Fruit fly (Drosophila melanogaster): ENCODE results near the gene Cpr62Bc.

Gene Cpr62Bc

dm6 chr3L:1881919-1882318 lies 40.0 kb upstream of the Cpr62Bc start:
- TF ChIP-seq CG17806 (tag; optimal IDR thresholded peaks at IDR 0.05) (no peak), CG32121 (GFP tag; IDR thresholded peaks at IDR 0.05) (no peak), CG4496 (GFP tag; IDR thresholded peaks at IDR 0.05) (no peak), CG10348 (GFP tag; IDR thresholded peaks at IDR 0.05) (no peak), fd96Ca (GFP tag; IDR thresholded peaks at IDR 0.05) (no peak), D1 (tag; optimal IDR thresholded peaks at IDR 0.05) (no peak), Pif1B (GFP tag; optimal IDR thresholded peaks at IDR 0.05) (no peak), CG13204 (GFP tag; optimal IDR thresholded peaks at IDR 0.05) (no peak)

dm6 chr3L:1880692-1881091 lies 38.8 kb upstream of the Cpr62Bc start:
- TF ChIP-seq Ets98B (GFP tag; IDR thresholded peaks at IDR 0.05) (peak; percentile 66; the same call in 1 of the 2 replicates), CG8301 (tag; optimal IDR thresholded peaks at IDR 0.05) (peak; percentile 52), CG4496 (GFP tag; IDR thresholded peaks at IDR 0.05) (peak; percentile 83; the same call in 2 of the 3 replicates), CG34367 (tag; optimal IDR thresholded peaks at IDR 0.05) (no peak), rn (GFP tag; IDR thresholded peaks at IDR 0.05) (peak; percentile 62; the same call in 1 of the 2 replicates), CG9948 (tag; optimal IDR thresholded peaks at IDR 0.05) (peak; percentile 7), CG32121 (GFP tag; IDR thresholded peaks at IDR 0.05) (peak; percentile 32; the same call in 1 of the 2 replicates), CG8159 (tag; optimal IDR thresholded peaks at IDR 0.05) (peak; percentile 45), gl (tag; optimal IDR thresholded peaks at IDR 0.05) (no peak), CG13204 (GFP tag; optimal IDR thresholded peaks at IDR 0.05) (no peak), fd96Ca (GFP tag; IDR thresholded peaks at IDR 0.05) (peak; percentile 79; the same call in 2 of the 3 replicates), CG17806 (tag; optimal IDR thresholded peaks at IDR 0.05) (peak; percentile 30), CG10348 (GFP tag; IDR thresholded peaks at IDR 0.05) (no peak), Snoo (tag; optimal IDR thresholded peaks at IDR 0.05) (no peak), CG12605 (GFP tag; IDR thresholded peaks at IDR 0.05) (peak; percentile 62; the same call in 1 of the 2 replicates), EcR (GFP tag; optimal IDR thresholded peaks at IDR 0.05) (no peak), Pif1B (GFP tag; optimal IDR thresholded peaks at IDR 0.05) (peak; percentile 35), Pif1A (GFP tag; optimal IDR thresholded peaks at IDR 0.05) (no peak), CG14655 (GFP tag; optimal IDR thresholded peaks at IDR 0.05) (peak; percentile 71), D1 (tag; optimal IDR thresholded peaks at IDR 0.05) (no peak), CG15710 (tag; optimal IDR thresholded peaks at IDR 0.05) (no peak)

- TF ChIP-seq CG4496 (GFP tag; IDR thresholded peaks at IDR 0.05) = peak; percentile 60
- peak; percentile 66 for TF ChIP-seq Snoo (tag; optimal IDR thresholded peaks at IDR 0.05)
- peak; percentile 67 for TF ChIP-seq CG17806 (tag; optimal IDR thresholded peaks at IDR 0.05)
- TF ChIP-seq CG8301 (tag; optimal IDR thresholded peaks at IDR 0.05) = peak; percentile 71
- no peak for TF ChIP-seq Pif1B (GFP tag; optimal IDR thresholded peaks at IDR 0.05)
- peak; percentile 51 for TF ChIP-seq CG9948 (tag; optimal IDR thresholded peaks at IDR 0.05)
- TF ChIP-seq fd96Ca (GFP tag; IDR thresholded peaks at IDR 0.05) = 0 out of 3 replicates have a peak, but pooled peaks have one; percentile 17
- peak; percentile 48 for TF ChIP-seq CG34367 (tag; optimal IDR thresholded peaks at IDR 0.05)
- TF ChIP-seq CG15710 (tag; optimal IDR thresholded peaks at IDR 0.05) = peak; percentile 47
- no peak for TF ChIP-seq Pif1A (GFP tag; optimal IDR thresholded peaks at IDR 0.05)
- peak; percentile 41; the same call in 1 of the 2 replicates for TF ChIP-seq rn (GFP tag; IDR thresholded peaks at IDR 0.05)
- peak; percentile 68 for TF ChIP-seq EcR (GFP tag; optimal IDR thresholded peaks at IDR 0.05)
- peak; percentile 65 for TF ChIP-seq CG8159 (tag; optimal IDR thresholded peaks at IDR 0.05)
- peak; percentile 61 for TF ChIP-seq CG12605 (GFP tag; IDR thresholded peaks at IDR 0.05)
- TF ChIP-seq CG10348 (GFP tag; IDR thresholded peaks at IDR 0.05) = no peak
- TF ChIP-seq gl (tag; optimal IDR thresholded peaks at IDR 0.05) = no peak
- peak; percentile 62 for TF ChIP-seq Ets98B (GFP tag; IDR thresholded peaks at IDR 0.05)
Observed at dm6 chr3L:1876215-1876625, 34.3 kb upstream of the Cpr62Bc start, which contains the start of gene dre4. Gene dre4, minus strand, starts transcription at chr3L:1876312.

- no peak for TF ChIP-seq fd96Ca (GFP tag; IDR thresholded peaks at IDR 0.05)
- no peak for TF ChIP-seq EcR (GFP tag; optimal IDR thresholded peaks at IDR 0.05)
- TF ChIP-seq CG13204 (GFP tag; optimal IDR thresholded peaks at IDR 0.05) = no peak
- no peak for TF ChIP-seq Pif1A (GFP tag; optimal IDR thresholded peaks at IDR 0.05)
- no peak for TF ChIP-seq CG34367 (tag; optimal IDR thresholded peaks at IDR 0.05)
- TF ChIP-seq CG9948 (tag; optimal IDR thresholded peaks at IDR 0.05) = no peak
- TF ChIP-seq CG32121 (GFP tag; IDR thresholded peaks at IDR 0.05) = no peak
- no peak for TF ChIP-seq gl (tag; optimal IDR thresholded peaks at IDR 0.05)
- no peak for TF ChIP-seq Pif1B (GFP tag; optimal IDR thresholded peaks at IDR 0.05)
- TF ChIP-seq CG15710 (tag; optimal IDR thresholded peaks at IDR 0.05) = no peak
- TF ChIP-seq CG8301 (tag; optimal IDR thresholded peaks at IDR 0.05) = no peak
- TF ChIP-seq CG8159 (tag; optimal IDR thresholded peaks at IDR 0.05) = no peak
- TF ChIP-seq CG14655 (GFP tag; optimal IDR thresholded peaks at IDR 0.05) = no peak
- no peak for TF ChIP-seq CG12605 (GFP tag; IDR thresholded peaks at IDR 0.05)
- TF ChIP-seq D1 (tag; optimal IDR thresholded peaks at IDR 0.05) = no peak
- TF ChIP-seq Ets98B (GFP tag; IDR thresholded peaks at IDR 0.05) = no peak
Observed at dm6 chr3L:1869719-1870118, 27.8 kb upstream of the Cpr62Bc start, which contains the start of gene CG13924. Gene CG13924, plus strand, starts transcription at chr3L:1870019.

- TF ChIP-seq CG17806 (tag; optimal IDR thresholded peaks at IDR 0.05) = peak; percentile 26
- peak; percentile 33; the same call in 1 of the 3 replicates for TF ChIP-seq fd96Ca (GFP tag; IDR thresholded peaks at IDR 0.05)
- peak; percentile 29; the same call in 1 of the 2 replicates for TF ChIP-seq CG32121 (GFP tag; IDR thresholded peaks at IDR 0.05)
- peak; percentile 67; the same call in 2 of the 3 replicates for TF ChIP-seq CG4496 (GFP tag; IDR thresholded peaks at IDR 0.05)
- TF ChIP-seq CG14655 (GFP tag; optimal IDR thresholded peaks at IDR 0.05) = no peak
- peak; percentile 30 for TF ChIP-seq CG9948 (tag; optimal IDR thresholded peaks at IDR 0.05)
- TF ChIP-seq CG10348 (GFP tag; IDR thresholded peaks at IDR 0.05) = no peak
- TF ChIP-seq Ets98B (GFP tag; IDR thresholded peaks at IDR 0.05) = peak; percentile 66
- TF ChIP-seq Pif1A (GFP tag; optimal IDR thresholded peaks at IDR 0.05) = no peak
- peak; percentile 25 for TF ChIP-seq CG15710 (tag; optimal IDR thresholded peaks at IDR 0.05)
- peak; percentile 39 for TF ChIP-seq CG8301 (tag; optimal IDR thresholded peaks at IDR 0.05)
Observed at dm6 chr3L:1868841-1869240, 27.0 kb upstream of the Cpr62Bc start.

Measured in whole organism, pupa.